Worm (Caenorhabditis elegans): ENCODE results near the gene eif-1.

The eif-1 gene

ce11 chrII:4981682-4982404 is 11.5 kb downstream of the eif-1 start:
- TF ChIP-seq attf-4 (tag; optimal IDR thresholded peaks at IDR 0.05) (no peak), aha-1 (tag) (peak; percentile 40)

- TF ChIP-seq tra-1 (GFP tag; IDR thresholded peaks at IDR 0.05) (no peak), daf-16 (GFP tag; optimal IDR thresholded peaks at IDR 0.05) (no peak), daf-16 (tag; optimal IDR thresholded peaks at IDR 0.05) (no peak)
Measured at ce11 chrII:4975311-4975710, 18.1 kb downstream of the eif-1 start.

ce11 chrII:4974448-4974951 is 18.9 kb downstream of the eif-1 start:
- TF ChIP-seq aha-1 (tag) (peak; percentile 86), nhr-76 (tag; optimal IDR thresholded peaks at IDR 0.05) (no peak)

ce11 chrII:4968863-4969262 is 24.5 kb downstream of the eif-1 start, which contains the start of gene shc-2:
TSS of gene shc-2 (plus strand) at chrII:4969163.
- TF ChIP-seq Y5F2A.4 (GFP tag; optimal IDR thresholded peaks at IDR 0.05), result no peak
- TF ChIP-seq zip-11 (GFP tag; IDR thresholded peaks at IDR 0.05), result no peak
- no peak for TF ChIP-seq madf-5 (GFP tag; IDR thresholded peaks at IDR 0.05)
- TF ChIP-seq ceh-44 (GFP tag; IDR thresholded peaks at IDR 0.05), result no peak
- TF ChIP-seq lin-38 (GFP tag; IDR thresholded peaks at IDR 0.05), result no peak
- no peak for TF ChIP-seq daf-19 (GFP tag; conservative IDR thresholded peaks at IDR 0.05)

- TF ChIP-seq spr-3 (GFP tag; optimal IDR thresholded peaks at IDR 0.05), result no peak
- TF ChIP-seq pqm-1 (tag; optimal IDR thresholded peaks at IDR 0.05), result peak; percentile 68
- no peak for TF ChIP-seq F44E2.7 (GFP tag; IDR thresholded peaks at IDR 0.05)
- TF ChIP-seq nhr-10 (tag; optimal IDR thresholded peaks at IDR 0.05), result no peak
- TF ChIP-seq gei-8 (GFP tag; optimal IDR thresholded peaks at IDR 0.05), result no peak
- TF ChIP-seq zfp-3 (GFP tag; conservative IDR thresholded peaks at IDR 0.05), result no peak
- no peak for TF ChIP-seq vab-7 (GFP tag; IDR thresholded peaks at IDR 0.05)
- TF ChIP-seq tra-1 (GFP tag; IDR thresholded peaks at IDR 0.05), result no peak
- TF ChIP-seq nhr-25 (tag; optimal IDR thresholded peaks at IDR 0.05; ENCODE audit: borderline replicate concordance, insufficient read depth), result no peak
- no peak for TF ChIP-seq nhr-41 (GFP tag; IDR thresholded peaks at IDR 0.05)
- peak; percentile 20 for TF ChIP-seq hlh-11 (tag; optimal IDR thresholded peaks at IDR 0.05)
- no peak for TF ChIP-seq lin-13 (GFP tag; optimal IDR thresholded peaks at IDR 0.05)
- TF ChIP-seq dmd-8 (GFP tag; IDR thresholded peaks at IDR 0.05), result no peak
Measured at ce11 chrII:4967636-4968035, 25.7 kb downstream of the eif-1 start.

ce11 chrII:4966576-4966975 is 26.8 kb downstream of the eif-1 start:
- TF ChIP-seq pqm-1 (tag; optimal IDR thresholded peaks at IDR 0.05), result peak; percentile 14
- TF ChIP-seq daf-16 (GFP tag; optimal IDR thresholded peaks at IDR 0.05), result no peak
- peak; percentile 31 for TF ChIP-seq daf-16 (tag; optimal IDR thresholded peaks at IDR 0.05)
- TF ChIP-seq hlh-11 (tag; optimal IDR thresholded peaks at IDR 0.05), result peak; percentile 14
- TF ChIP-seq hif-1 (tag; optimal IDR thresholded peaks at IDR 0.05), result no peak
- peak; percentile 76 for TF ChIP-seq dve-1 (tag; optimal IDR thresholded peaks at IDR 0.05; ENCODE audit: insufficient read depth)
- TF ChIP-seq snpc-1.2 (GFP tag; IDR thresholded peaks at IDR 0.05), result no peak
- TF ChIP-seq hlh-30 (tag; optimal IDR thresholded peaks at IDR 0.05; ENCODE audit: insufficient read depth), result no peak
- TF ChIP-seq nhr-28 (tag; optimal IDR thresholded peaks at IDR 0.05), result peak; percentile 15
- peak; percentile 59 for TF ChIP-seq php-3 (GFP tag; IDR thresholded peaks at IDR 0.05)
- TF ChIP-seq nhr-76 (tag; optimal IDR thresholded peaks at IDR 0.05), result no peak
- no peak for TF ChIP-seq lsy-2 (tag; optimal IDR thresholded peaks at IDR 0.05)
